Fruit fly (Drosophila melanogaster): ENCODE measurements around the gene Cbs.

The Cbs gene

dm6 chrX:21053099-21053715 is 8.3 kb downstream of the Cbs start (continued):
- TF ChIP-seq CG14965 (GFP tag; optimal IDR thresholded peaks at IDR 0.05; ENCODE audit: borderline replicate concordance) (peak; percentile 16), CG1832 (GFP tag; optimal IDR thresholded peaks at IDR 0.05) (no peak), eve (GFP tag; optimal IDR thresholded peaks at IDR 0.05) (no peak), CG7372 (GFP tag; IDR thresholded peaks at IDR 0.05) (peak; percentile 52; the same call in 1 of the 2 replicates), Doc2 (GFP tag; IDR thresholded peaks at IDR 0.05) (no peak), CG17802 (tag; optimal IDR thresholded peaks at IDR 0.05) (peak; percentile 56), Blimp-1 (GFP tag; optimal IDR thresholded peaks at IDR 0.05) (peak; percentile 20), Ravus (GFP tag; IDR thresholded peaks at IDR 0.05) (no peak), Mes4 (GFP tag; optimal IDR thresholded peaks at IDR 0.05) (peak; percentile 81), HmgZ (tag; optimal IDR thresholded peaks at IDR 0.05) (peak; percentile 87), gcm2 (GFP tag; optimal IDR thresholded peaks at IDR 0.05) (peak; percentile 71), ttk (GFP tag; IDR thresholded peaks at IDR 0.05) (peak; percentile 39; the same call in 1 of the 2 replicates), Sox100B (GFP tag; optimal IDR thresholded peaks at IDR 0.05) (peak; percentile 68), E2f1 (GFP tag; IDR thresholded peaks at IDR 0.05) (peak; percentile 61), CG6683 (GFP tag; optimal IDR thresholded peaks at IDR 0.05) (peak; percentile 61), CG17568 (GFP tag; optimal IDR thresholded peaks at IDR 0.05) (peak; percentile 73), kay (GFP tag; optimal IDR thresholded peaks at IDR 0.05) (no peak), sug (tag; optimal IDR thresholded peaks at IDR 0.05) (peak; percentile 61), CG12659 (GFP tag; optimal IDR thresholded peaks at IDR 0.05) (peak; percentile 85), bab2 (GFP tag; optimal IDR thresholded peaks at IDR 0.05) (peak; percentile 20), Ets97D (GFP tag; optimal IDR thresholded peaks at IDR 0.05) (peak; percentile 98), CG2678 (tag; optimal IDR thresholded peaks at IDR 0.05) (peak; percentile 60), jigr1 (GFP tag; IDR thresholded peaks at IDR 0.05) (no peak), br (optimal IDR thresholded peaks at IDR 0.05) (no peak), danr (GFP tag; IDR thresholded peaks at IDR 0.05) (no peak), CG3726 (GFP tag; IDR thresholded peaks at IDR 0.05) (peak; percentile 47; the same call in 1 of the 3 replicates), CG12236 (GFP tag; optimal IDR thresholded peaks at IDR 0.05) (peak; percentile 73), yki (optimal IDR thresholded peaks at IDR 0.05) (no peak), MTF-1 (GFP tag; optimal IDR thresholded peaks at IDR 0.05; ENCODE audit: borderline replicate concordance) (peak; percentile 95), CG18011 (GFP tag; optimal IDR thresholded peaks at IDR 0.05) (peak; percentile 60), gcm (GFP tag; optimal IDR thresholded peaks at IDR 0.05) (peak; percentile 59), sna (GFP tag; IDR thresholded peaks at IDR 0.05; ENCODE audit: partially characterized antibody) (peak; percentile 73), Hmr (GFP tag; optimal IDR thresholded peaks at IDR 0.05) (peak; percentile 92), Dll (GFP tag; IDR thresholded peaks at IDR 0.05; ENCODE audit: partially characterized antibody) (peak; percentile 77), CG3065 (GFP tag; optimal IDR thresholded peaks at IDR 0.05) (peak; percentile 56), CG16815 (GFP tag; optimal IDR thresholded peaks at IDR 0.05) (no peak), CG11696 (GFP tag; IDR thresholded peaks at IDR 0.05) (peak; percentile 67), nau (GFP tag; optimal IDR thresholded peaks at IDR 0.05) (peak; percentile 84), Usf (GFP tag; optimal IDR thresholded peaks at IDR 0.05) (peak; percentile 30), CG11723 (GFP tag; optimal IDR thresholded peaks at IDR 0.05) (peak; percentile 76), CG9609 (GFP tag; optimal IDR thresholded peaks at IDR 0.05) (peak; percentile 55), CG15011 (GFP tag; optimal IDR thresholded peaks at IDR 0.05) (peak; percentile 68), insv (GFP tag; optimal IDR thresholded peaks at IDR 0.05) (peak in 1 of 2 experiments; percentile 67), CG4404 (GFP tag; IDR thresholded peaks at IDR 0.05) (0 out of 2 replicates have a peak, but pooled peaks have one; percentile 17), CG33557 (GFP tag; optimal IDR thresholded peaks at IDR 0.05) (peak; percentile 62), sisA (GFP tag; IDR thresholded peaks at IDR 0.05) (no peak), cas (GFP tag; IDR thresholded peaks at IDR 0.05) (peak; percentile 34; the same call in 1 of the 2 replicates), Eip74EF (GFP tag; optimal IDR thresholded peaks at IDR 0.05) (peak in 1 of 2 experiments; percentile 30), CG17186 (GFP tag; optimal IDR thresholded peaks at IDR 0.05) (peak; percentile 79)

Data from whole organism, embryonic.